Worm (Caenorhabditis elegans) whole organism, late embryonic: ENCODE measurements around the gene glb-29.

Experiments used
- C38D4.7 ChIP-seq: fragments of 200-800 bp; sonication (Bioruptor generic); optimal IDR thresholded peaks from 2 replicates; lab custom pipeline; 2018; ENCODE audit warnings: mild to moderate bottlenecking, missing genetic modification characterization, moderate library complexity, missing compliant biosample characterization
- F13H6.1 ChIP-seq: sonication (generic microtip); optimal IDR thresholded peaks from 2 replicates; lab custom pipeline; 2016; ENCODE audit warnings: missing genetic modification characterization, missing compliant biosample characterization
- K02D7.2 ChIP-seq: sonication (generic microtip); optimal IDR thresholded peaks from 2 replicates; lab custom pipeline; 2017; ENCODE audit warnings: mild to moderate bottlenecking, missing genetic modification characterization, missing compliant biosample characterization
- ama-1 ChIP-seq: fragments of 150-350 bp; optimal IDR thresholded peaks from 2 replicates; lab custom pipeline; 2014
- ceh-14 ChIP-seq: sonication (generic microtip); optimal IDR thresholded peaks from 2 replicates; lab custom pipeline; 2016; ENCODE audit warnings: missing genotype, missing genetic modification characterization, missing compliant biosample characterization
- ceh-22 ChIP-seq: sonication (generic microtip); optimal IDR thresholded peaks from 2 replicates; lab custom pipeline; 2017; ENCODE audit warnings: missing biosample characterization, missing genetic modification characterization
- ceh-24 ChIP-seq: sonication (generic microtip); optimal IDR thresholded peaks from 2 replicates; lab custom pipeline; 2016; ENCODE audit warnings: mild to moderate bottlenecking, missing genetic modification characterization, missing compliant biosample characterization
- ceh-30 ChIP-seq: fragments of 150-350 bp; optimal IDR thresholded peaks from 2 replicates; lab custom pipeline; 2014; ENCODE audit warnings: missing biosample characterization, missing genetic modification characterization
- ceh-45 ChIP-seq: fragments of 200-800 bp; sonication (Bioruptor generic); IDR thresholded peaks from 2 replicates; pipeline ENCODE4 v1.3.6; 2022; ENCODE audit warnings: missing genetic modification reagents, missing genetic modification characterization, missing compliant biosample characterization
- ceh-6 ChIP-seq: fragments of 200-800 bp; sonication (Bioruptor generic); optimal IDR thresholded peaks from 2 replicates; lab custom pipeline; 2018; ENCODE audit warnings: mild to moderate bottlenecking, missing genetic modification characterization, missing compliant biosample characterization
- dmd-4 ChIP-seq: sonication (generic microtip); optimal IDR thresholded peaks from 2 replicates; lab custom pipeline; 2016; ENCODE audit warnings: borderline replicate concordance, missing genetic modification characterization, missing compliant biosample characterization
- dve-1 ChIP-seq: sonication (generic microtip); optimal IDR thresholded peaks from 2 replicates; lab custom pipeline; 2017; ENCODE audit warnings: antibody characterized with exemption, mild to moderate bottlenecking, missing genetic modification characterization, missing compliant biosample characterization
- elt-2 ChIP-seq: sonication (generic microtip); optimal IDR thresholded peaks from 2 replicates; lab custom pipeline; 2016; ENCODE audit warnings: missing genetic modification reagents, missing genetic modification characterization, missing compliant biosample characterization
- elt-4 ChIP-seq: sonication (generic microtip); optimal IDR thresholded peaks from 2 replicates; lab custom pipeline; 2016; ENCODE audit warnings: missing genetic modification characterization, missing compliant biosample characterization
- ets-4 ChIP-seq: sonication (generic microtip); optimal IDR thresholded peaks from 2 replicates; lab custom pipeline; 2016; ENCODE audit warnings: missing genetic modification characterization, missing compliant biosample characterization
- fkh-6 ChIP-seq: sonication (generic microtip); optimal IDR thresholded peaks from 2 replicates; lab custom pipeline; 2016; ENCODE audit warnings: missing genetic modification characterization, missing compliant biosample characterization
- hlh-15 ChIP-seq: sonication (generic microtip); optimal IDR thresholded peaks from 2 replicates; lab custom pipeline; 2016; ENCODE audit warnings: missing genetic modification characterization, missing compliant biosample characterization
- hlh-30 ChIP-seq: sonication (generic microtip); optimal IDR thresholded peaks from 2 replicates; lab custom pipeline; 2017; ENCODE audit warnings: antibody characterized with exemption, missing genetic modification characterization, missing compliant biosample characterization; ENCODE audit not compliant: insufficient read depth
- hlh-6 ChIP-seq: sonication (generic microtip); optimal IDR thresholded peaks from 2 replicates; lab custom pipeline; 2016; ENCODE audit warnings: missing genotype, missing genetic modification characterization, missing compliant biosample characterization
- lim-6 ChIP-seq: sonication (generic microtip); optimal IDR thresholded peaks from 2 replicates; lab custom pipeline; 2016; ENCODE audit warnings: missing genetic modification characterization, missing compliant biosample characterization
- mec-3 ChIP-seq: sonication (generic microtip); optimal IDR thresholded peaks from 2 replicates; lab custom pipeline; 2016; ENCODE audit warnings: borderline replicate concordance, missing genetic modification characterization, missing compliant biosample characterization
- nfya-1 ChIP-seq: sonication (generic microtip); optimal IDR thresholded peaks from 2 replicates; lab custom pipeline; 2017; ENCODE audit warnings: missing genetic modification characterization, mild to moderate bottlenecking, missing compliant biosample characterization, antibody characterized with exemption, moderate library complexity
- nhr-11 ChIP-seq: fragments of 150-350 bp; optimal IDR thresholded peaks from 2 replicates; lab custom pipeline; 2014; ENCODE audit warnings: missing biosample characterization, missing genetic modification characterization
- nhr-232 ChIP-seq: sonication (generic microtip); optimal IDR thresholded peaks from 2 replicates; lab custom pipeline; 2016; ENCODE audit warnings: missing genetic modification characterization, missing compliant biosample characterization
- npax-4 ChIP-seq: sonication (generic microtip); optimal IDR thresholded peaks from 2 replicates; lab custom pipeline; 2016; ENCODE audit warnings: missing genetic modification characterization, missing compliant biosample characterization
- odd-2 ChIP-seq: sonication (generic microtip); optimal IDR thresholded peaks from 2 replicates; lab custom pipeline; 2017; ENCODE audit warnings: antibody characterized with exemption, mild to moderate bottlenecking, missing genetic modification characterization, missing compliant biosample characterization
- pag-3 ChIP-seq: sonication (generic microtip); optimal IDR thresholded peaks from 2 replicates; lab custom pipeline; 2016; ENCODE audit warnings: missing compliant biosample characterization, missing genetic modification characterization, borderline replicate concordance
- pat-9 ChIP-seq: fragments of 200-800 bp; sonication (Bioruptor generic); optimal IDR thresholded peaks from 2 replicates; lab custom pipeline; 2018; ENCODE audit warnings: mild to moderate bottlenecking, missing genetic modification characterization, moderate library complexity, missing compliant biosample characterization
- pax-1 ChIP-seq: fragments of 150-350 bp; optimal IDR thresholded peaks from 2 replicates; lab custom pipeline; 2014; ENCODE audit warnings: missing biosample characterization, missing genetic modification characterization
- pha-4 ChIP-seq: fragments of 150-350 bp; optimal IDR thresholded peaks from 2 replicates; lab custom pipeline; 2018; ENCODE audit warnings: missing biosample characterization, missing genetic modification reagents, missing genetic modification characterization
- pqm-1 ChIP-seq: sonication (generic microtip); optimal IDR thresholded peaks from 2 replicates; lab custom pipeline; 2016; ENCODE audit warnings: missing genetic modification characterization, missing compliant biosample characterization
- pros-1 ChIP-seq: fragments of 150-350 bp; optimal IDR thresholded peaks from 2 replicates; lab custom pipeline; 2014; ENCODE audit warnings: missing biosample characterization, missing genetic modification reagents, missing genetic modification characterization
- rnt-1 ChIP-seq: sonication (generic microtip); optimal IDR thresholded peaks from 2 replicates; lab custom pipeline; 2016; ENCODE audit warnings: missing genetic modification characterization, missing compliant biosample characterization
- sox-2 ChIP-seq: fragments of 200-800 bp; sonication (Bioruptor generic); IDR thresholded peaks from 2 replicates; pipeline ENCODE4 v1.3.6; 2022; ENCODE audit warnings: missing genetic modification reagents, missing genetic modification characterization, missing compliant biosample characterization
- tbx-2 ChIP-seq: sonication (generic microtip); optimal IDR thresholded peaks from 2 replicates; lab custom pipeline; 2016; ENCODE audit warnings: missing genetic modification characterization, missing compliant biosample characterization
- unc-86 ChIP-seq: sonication (generic microtip); optimal IDR thresholded peaks from 2 replicates; lab custom pipeline; 2016; ENCODE audit warnings: missing genetic modification characterization, missing compliant biosample characterization

glb-29 gene

DNA sequence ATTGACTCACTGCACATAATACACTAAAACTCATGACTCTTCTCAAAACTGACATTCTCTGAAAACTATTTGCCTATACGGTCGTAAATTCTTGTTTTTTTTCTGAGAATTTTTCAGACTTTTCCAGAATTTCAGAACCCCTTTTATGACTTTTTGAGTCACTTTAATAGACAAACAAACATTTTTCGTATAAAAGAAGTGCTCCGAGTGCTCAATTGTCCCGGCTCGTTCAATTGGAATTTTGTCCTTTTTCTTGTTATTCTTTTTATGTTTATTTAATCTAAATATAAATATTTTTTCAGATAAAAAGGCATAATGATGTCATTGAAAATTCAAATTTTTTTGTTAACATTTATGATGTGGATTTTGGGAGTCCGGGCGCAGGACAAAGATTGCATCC, 10.0 kb upstream of the glb-29 start, which contains the start of gene Y17G7B.23:
Y17G7B.23 (plus strand) TSS at position 301 of the 400 bp plus-strand sequence.
- TF ChIP-seq ceh-45 (GFP tag; lab: Robert Waterston, UW) (no peak), pat-9 (no peak), C38D4.7 (GFP tag; lab: Kevin White, UChicago) (no peak), lim-6 (tag; lab: Kevin White, UChicago) (no peak), odd-2 (no peak), hlh-6 (tag; lab: Kevin White, UChicago) (no peak), mec-3 (tag; lab: Kevin White, UChicago) (no peak), rnt-1 (no peak), dve-1 (tag; lab: Kevin White, UChicago) (no peak), ceh-22 (no peak), unc-86 (no peak), ceh-30 (tag; lab: Kevin White, UChicago) (no peak), ceh-6 (GFP tag; lab: Kevin White, UChicago) (no peak), pqm-1 (tag; lab: Kevin White, UChicago) (no peak), nhr-11 (tag; lab: Kevin White, UChicago) (no peak), ama-1 (lab: Kevin White, UChicago) (no peak), pha-4 (tag; lab: Kevin White, UChicago) (no peak), pag-3 (tag; lab: Kevin White, UChicago) (no peak), elt-4 (tag; lab: Kevin White, UChicago) (no peak), ceh-14 (tag; lab: Kevin White, UChicago) (no peak)

DNA sequence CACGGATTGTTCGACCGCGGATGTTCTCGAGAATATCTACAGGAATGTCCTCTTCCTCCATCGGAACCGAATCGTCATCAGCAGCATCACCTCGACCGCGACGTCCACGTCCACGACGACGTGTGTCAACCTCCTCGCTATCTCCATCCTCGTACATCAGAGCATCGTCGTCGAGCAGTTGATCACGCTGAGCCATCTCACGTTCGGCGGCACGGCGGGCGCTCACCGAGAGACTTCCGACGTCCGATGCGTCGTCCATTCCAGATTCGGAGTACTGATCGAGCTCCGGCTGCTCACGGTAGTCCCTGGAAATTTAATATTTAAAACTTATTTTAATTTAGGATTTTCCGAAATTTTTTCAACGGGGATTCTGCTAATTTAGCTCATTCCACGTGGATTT, 2.9 kb upstream of the glb-29 start:
- TF ChIP-seq tbx-2 (tag; lab: Kevin White, UChicago) (no peak), ceh-30 (tag; lab: Kevin White, UChicago) (no peak), pax-1 (no peak), unc-86 (no peak), hlh-15 (no peak), F13H6.1 (tag; lab: Kevin White, UChicago) (no peak), K02D7.2 (no peak), sox-2 (GFP tag; lab: Robert Waterston, UW) (no peak), pag-3 (tag; lab: Kevin White, UChicago) (no peak), ets-4 (tag; lab: Kevin White, UChicago) (no peak), pat-9 (no peak), fkh-6 (tag; lab: Kevin White, UChicago) (no peak), pqm-1 (tag; lab: Kevin White, UChicago) (no peak), elt-2 (tag; lab: Kevin White, UChicago) (no peak)

DNA sequence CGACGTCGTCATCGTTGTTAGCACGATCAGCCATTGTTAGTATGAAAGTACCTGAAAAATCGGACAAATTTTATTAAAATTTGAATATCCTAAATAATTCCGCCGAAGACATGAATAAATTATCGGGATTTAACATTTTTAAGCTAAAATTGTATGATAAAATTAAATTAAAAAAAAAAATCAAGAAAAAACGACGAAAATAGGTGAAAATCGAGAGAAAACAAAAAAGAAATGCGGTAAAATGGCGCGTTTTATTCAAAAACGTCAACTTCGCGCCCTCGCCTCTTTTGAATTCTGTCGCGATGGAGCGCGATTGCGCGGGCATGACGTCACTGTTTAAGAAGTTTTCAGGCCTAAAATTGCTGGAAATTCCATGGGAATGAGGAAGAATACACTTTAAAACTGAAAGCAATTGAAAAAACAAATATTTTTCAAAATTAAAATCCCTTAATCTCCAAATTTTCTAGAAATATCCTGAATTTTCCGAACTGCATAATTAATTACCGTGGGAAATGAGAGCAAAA, 2.2 kb upstream of the glb-29 start, which contains the start of gene mcm-2:
mcm-2 (minus strand) TSS at position 51 of the 524 bp plus-strand sequence.
- TF ChIP-seq ets-4 (tag; lab: Kevin White, UChicago), result no peak
- TF ChIP-seq elt-2 (tag; lab: Kevin White, UChicago), result peak; percentile 10
- no peak for TF ChIP-seq ceh-22
- TF ChIP-seq ceh-24 (tag; lab: Kevin White, UChicago), result no peak
- TF ChIP-seq pros-1 (tag; lab: Kevin White, UChicago), result no peak
- peak; percentile 17 for TF ChIP-seq nfya-1 (tag; lab: Kevin White, UChicago)

DNA sequence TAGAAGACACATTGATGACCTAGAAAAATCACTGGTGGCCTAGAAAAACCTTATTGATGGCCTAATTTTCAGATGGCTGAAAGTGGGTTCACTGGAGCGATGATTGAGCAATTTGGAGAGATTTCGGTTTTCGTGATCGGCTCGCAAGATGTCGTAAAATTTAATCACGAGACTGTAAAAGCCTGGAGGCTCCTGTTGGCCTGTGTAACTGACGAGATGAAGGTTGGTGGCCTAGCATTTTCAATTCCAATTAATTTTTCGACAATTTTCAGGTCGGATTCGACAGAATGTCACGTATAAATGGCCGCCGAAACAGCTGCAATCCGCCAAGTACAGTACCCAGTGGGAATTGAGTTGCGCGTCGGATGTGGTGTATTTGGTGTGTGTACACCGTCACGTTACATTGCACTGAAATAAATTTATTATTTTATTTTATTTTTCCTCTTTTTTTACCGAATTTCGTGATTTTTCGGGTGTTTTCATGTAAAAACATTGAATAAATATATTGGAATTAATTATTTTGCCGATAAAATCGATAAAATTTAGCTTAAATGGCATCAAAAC, 14.5 kb downstream of the glb-29 start, which contains the start of gene Y17G7B.12:
Y17G7B.12 (plus strand) TSS at position 547 of the 564 bp plus-strand sequence.
- no peak for TF ChIP-seq pag-3 (tag; lab: Kevin White, UChicago)
- no peak for TF ChIP-seq npax-4 (tag; lab: Kevin White, UChicago)
- TF ChIP-seq pqm-1 (tag; lab: Kevin White, UChicago), result no peak
- peak; percentile 28 for TF ChIP-seq hlh-30 (tag; lab: Kevin White, UChicago)
- no peak for TF ChIP-seq ets-4 (tag; lab: Kevin White, UChicago)
- TF ChIP-seq pros-1 (tag; lab: Kevin White, UChicago), result no peak
- no peak for TF ChIP-seq dmd-4 (tag; lab: Kevin White, UChicago)
- no peak for TF ChIP-seq nhr-232
- no peak for TF ChIP-seq nfya-1 (tag; lab: Kevin White, UChicago)
- TF ChIP-seq, all 69 proteins: peak for 1
